Worm (Caenorhabditis elegans) whole organism, early embryonic: ENCODE measurements around the gene K05D4.9.

Experiments
- B0310.2 ChIP-seq: sonication (generic microtip); optimal IDR thresholded peaks from 2 replicates; lab custom pipeline; 2016; ENCODE audit warnings: mild to moderate bottlenecking, missing genetic modification characterization, missing compliant biosample characterization
- ama-1 ChIP-seq: fragments of 150-350 bp; optimal IDR thresholded peaks from 2 replicates; lab custom pipeline; 2014
- ets-7 ChIP-seq: sonication (generic microtip); optimal IDR thresholded peaks from 2 replicates; lab custom pipeline; 2016; ENCODE audit warnings: missing genotype, missing genetic modification characterization, missing compliant biosample characterization
- flt-1 ChIP-seq: fragments of 200-800 bp; sonication (Bioruptor generic); IDR thresholded peaks from 2 replicates; pipeline ENCODE4 v1.3.6; 2022; ENCODE audit warnings: missing genetic modification characterization, missing compliant biosample characterization
- hmbx-1 ChIP-seq: sonication (generic microtip); optimal IDR thresholded peaks from 2 replicates; lab custom pipeline; 2016; ENCODE audit warnings: mild to moderate bottlenecking, missing genetic modification characterization, missing compliant biosample characterization
- scrt-1 ChIP-seq: fragments of 200-800 bp; sonication (Bioruptor generic); IDR thresholded peaks from 2 replicates; pipeline ENCODE4 v1.3.6; 2022; ENCODE audit warnings: missing genetic modification characterization, missing compliant biosample characterization
- sea-1 ChIP-seq: fragments of 200-800 bp; sonication (Bioruptor generic); conservative IDR thresholded peaks from 2 replicates; pipeline ENCODE4 v1.3.6; 2022; ENCODE audit warnings: missing genetic modification characterization, missing compliant biosample characterization
- tbx-37 ChIP-seq: fragments of 200-800 bp; sonication (Bioruptor generic); conservative IDR thresholded peaks from 2 replicates; pipeline ENCODE4 v1.3.6; 2022; ENCODE audit warnings: missing genetic modification reagents, missing genetic modification characterization, missing compliant biosample characterization
- tra-4 ChIP-seq: sonication (generic microtip); optimal IDR thresholded peaks from 2 replicates; lab custom pipeline; 2017; ENCODE audit warnings: missing genetic modification characterization, missing compliant biosample characterization

- TF ChIP-seq ama-1 (lab: Kevin White, UChicago) (no peak), tbx-37 (no peak), sea-1 (GFP tag; lab: Robert Waterston, UW) (no peak), ets-7 (tag; lab: Kevin White, UChicago) (no peak), scrt-1 (GFP tag; lab: Robert Waterston, UW) (no peak), flt-1 (GFP tag; lab: Robert Waterston, UW) (no peak), hmbx-1 (tag; lab: Kevin White, UChicago) (no peak), B0310.2 (tag; lab: Kevin White, UChicago) (no peak), tra-4 (tag; lab: Kevin White, UChicago) (no peak)
These were observed 44.2 kb downstream of the K05D4.9 start, which contains the start of gene fbxa-143 for ce11 chrV:16127401-16127800.
